Worm (Caenorhabditis elegans): Measurements from ENCODE around the gene F46B6.12.

F46B6.12 gene

DNA sequence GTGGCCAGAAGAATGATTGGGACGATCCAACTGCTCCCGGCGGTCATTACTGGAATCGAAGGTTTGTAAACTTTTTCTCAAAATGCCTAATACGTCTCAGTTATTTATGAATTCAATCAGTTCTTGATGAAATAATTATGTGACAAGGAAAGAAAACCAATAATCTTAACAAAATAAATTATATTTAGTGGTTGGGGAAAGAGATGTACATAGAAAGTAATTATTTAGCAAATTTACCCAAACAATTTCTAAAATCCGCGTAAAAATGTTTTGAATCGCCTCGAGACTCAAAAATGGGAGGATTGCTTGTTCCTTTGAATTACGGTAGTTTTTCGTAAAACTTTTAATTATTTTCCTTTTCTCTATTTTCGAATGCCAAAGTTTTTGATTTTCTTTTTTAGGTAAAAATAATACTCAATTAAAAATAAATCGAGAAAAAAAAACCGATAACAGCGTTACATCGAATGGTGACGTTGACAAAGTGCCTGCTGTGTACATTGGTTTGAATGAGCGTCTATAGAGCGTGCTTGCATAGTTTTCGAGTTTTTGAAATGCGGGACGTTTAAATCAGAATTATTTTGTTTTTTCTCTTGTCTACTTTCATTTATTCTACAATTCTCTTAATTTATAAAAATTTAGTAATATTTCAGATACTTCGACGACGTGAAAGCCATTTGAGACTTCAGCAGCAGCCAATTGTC, 46.0 kb downstream of the F46B6.12 start, which contains the start of the genes aagr-3 and drap-1:
TSS of gene aagr-3 (minus strand) at position 51 of the 701 bp plus-strand sequence.
TSS of gene drap-1 (plus strand) at position 645 of the 701 bp plus-strand sequence.
- TF ChIP-seq nhr-12 (tag; optimal IDR thresholded peaks at IDR 0.05) (no peak), tbx-8 (GFP tag; optimal IDR thresholded peaks at IDR 0.05) (no peak), sem-2 (GFP tag; optimal IDR thresholded peaks at IDR 0.05) (no peak), nhr-28 (tag; optimal IDR thresholded peaks at IDR 0.05) (no peak), mep-1 (tag; optimal IDR thresholded peaks at IDR 0.05) (peak; percentile 76), ceh-83 (GFP tag; optimal IDR thresholded peaks at IDR 0.05) (no peak), pha-4 (tag; optimal IDR thresholded peaks at IDR 0.05) (peak; percentile 73), bed-3 (GFP tag; optimal IDR thresholded peaks at IDR 0.05) (no peak), elt-1 (tag; optimal IDR thresholded peaks at IDR 0.05; ENCODE audit: borderline replicate concordance, insufficient read depth) (no peak), ceh-43 (GFP tag; optimal IDR thresholded peaks at IDR 0.05) (no peak), ceh-39 (tag; optimal IDR thresholded peaks at IDR 0.05) (peak; percentile 91), unc-120 (tag; optimal IDR thresholded peaks at IDR 0.05; ENCODE audit: poor library complexity, severe bottlenecking) (no peak), unc-62 (GFP tag; optimal IDR thresholded peaks at IDR 0.05) (no peak), nhr-2 (tag; optimal IDR thresholded peaks at IDR 0.05) (no peak), flh-1 (GFP tag; optimal IDR thresholded peaks at IDR 0.05) (no peak), nhr-237 (tag; optimal IDR thresholded peaks at IDR 0.05) (no peak), unc-39 (tag; optimal IDR thresholded peaks at IDR 0.05) (no peak), hlh-1 (tag; optimal IDR thresholded peaks at IDR 0.05) (peak; percentile 16), ces-1 (GFP tag; optimal IDR thresholded peaks at IDR 0.05) (peak; percentile 58), snpc-4 (tag; optimal IDR thresholded peaks at IDR 0.05) (no peak), ztf-11 (tag; optimal IDR thresholded peaks at IDR 0.05) (no peak), drap-1 (GFP tag; optimal IDR thresholded peaks at IDR 0.05) (no peak), lin-13 (tag; optimal IDR thresholded peaks at IDR 0.05) (no peak), mls-2 (tag; optimal IDR thresholded peaks at IDR 0.05) (no peak), sptf-1 (tag; optimal IDR thresholded peaks at IDR 0.05) (no peak), cnd-1 (tag; optimal IDR thresholded peaks at IDR 0.05) (no peak), zip-8 (tag; optimal IDR thresholded peaks at IDR 0.05) (no peak), M03D4.4 (tag; optimal IDR thresholded peaks at IDR 0.05) (no peak), mab-5 (tag; optimal IDR thresholded peaks at IDR 0.05) (no peak), elt-3 (tag; optimal IDR thresholded peaks at IDR 0.05) (no peak), blmp-1 (tag; optimal IDR thresholded peaks at IDR 0.05) (no peak), nhr-76 (tag; optimal IDR thresholded peaks at IDR 0.05) (no peak), lin-32 (GFP tag; optimal IDR thresholded peaks at IDR 0.05) (no peak), lsy-2 (tag; optimal IDR thresholded peaks at IDR 0.05) (peak; percentile 45)

DNA sequence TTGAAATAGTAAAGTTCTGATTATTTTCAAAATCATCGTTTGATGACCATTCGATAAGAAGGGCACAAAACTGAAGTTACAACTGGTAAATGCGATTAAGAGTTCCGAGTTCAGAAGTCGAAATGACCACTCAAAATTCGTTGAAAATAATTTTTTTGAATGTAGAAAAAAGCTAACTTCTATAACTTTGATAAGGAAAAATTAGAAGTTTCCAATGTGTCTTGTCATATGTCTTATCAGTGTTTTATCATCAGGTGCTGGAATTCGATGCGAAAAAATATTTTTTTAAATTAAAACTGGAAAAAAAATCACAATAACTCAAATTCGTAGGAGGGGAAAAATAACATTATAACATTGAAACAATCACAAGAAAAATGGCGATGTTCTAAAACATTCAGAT, 49.9 kb downstream of the F46B6.12 start:
- TF ChIP-seq ces-1 (GFP tag; optimal IDR thresholded peaks at IDR 0.05) (no peak), hlh-1 (tag; optimal IDR thresholded peaks at IDR 0.05) (no peak), cnd-1 (tag; optimal IDR thresholded peaks at IDR 0.05) (no peak), ztf-11 (tag; optimal IDR thresholded peaks at IDR 0.05) (no peak), ceh-83 (GFP tag; optimal IDR thresholded peaks at IDR 0.05) (no peak), flh-1 (GFP tag; optimal IDR thresholded peaks at IDR 0.05) (no peak), nhr-76 (tag; optimal IDR thresholded peaks at IDR 0.05) (no peak), elt-3 (tag; optimal IDR thresholded peaks at IDR 0.05) (no peak), zip-8 (tag; optimal IDR thresholded peaks at IDR 0.05) (no peak), mab-5 (tag; optimal IDR thresholded peaks at IDR 0.05) (no peak), drap-1 (GFP tag; optimal IDR thresholded peaks at IDR 0.05) (no peak), nhr-28 (tag; optimal IDR thresholded peaks at IDR 0.05) (no peak), sptf-1 (tag; optimal IDR thresholded peaks at IDR 0.05) (no peak), unc-120 (tag; optimal IDR thresholded peaks at IDR 0.05; ENCODE audit: poor library complexity, severe bottlenecking) (no peak), mls-2 (tag; optimal IDR thresholded peaks at IDR 0.05) (no peak), lin-13 (tag; optimal IDR thresholded peaks at IDR 0.05) (no peak), pha-4 (tag; optimal IDR thresholded peaks at IDR 0.05) (no peak), unc-39 (tag; optimal IDR thresholded peaks at IDR 0.05) (no peak), snpc-4 (tag; optimal IDR thresholded peaks at IDR 0.05) (no peak), unc-62 (GFP tag; optimal IDR thresholded peaks at IDR 0.05) (no peak)
